Worm (Caenorhabditis elegans) whole organism, L1 larva: Measurements from ENCODE around the gene ZC190.4.

ENCODE experiments used
- C04F5.9 ChIP-seq: sonication (generic microtip); optimal IDR thresholded peaks from 2 replicates; lab custom pipeline; 2016; ENCODE audit warnings: missing genetic modification characterization, missing compliant biosample characterization
- F16B12.6 ChIP-seq: fragments of 150-350 bp; optimal IDR thresholded peaks from 2 replicates; lab custom pipeline; 2014; ENCODE audit warnings: missing biosample characterization, missing genetic modification characterization
- alr-1 ChIP-seq: fragments of 200-800 bp; sonication (Bioruptor generic); optimal IDR thresholded peaks from 2 replicates; lab custom pipeline; 2018; ENCODE audit warnings: borderline replicate concordance, mild to moderate bottlenecking, missing genetic modification characterization, missing compliant biosample characterization
- aly-2 ChIP-seq: fragments of 150-350 bp; optimal IDR thresholded peaks from 2 replicates; lab custom pipeline; 2014; ENCODE audit warnings: missing biosample characterization, missing genetic modification characterization
- ama-1 ChIP-seq: fragments of 150-350 bp; optimal IDR thresholded peaks from 2 replicates; lab custom pipeline; 2014
- blmp-1 ChIP-seq: fragments of 150-350 bp; optimal IDR thresholded peaks from 2 replicates; lab custom pipeline; 2014; ENCODE audit warnings: missing biosample characterization, missing genetic modification characterization
- ceh-8 ChIP-seq: fragments of 200-800 bp; sonication (Bioruptor generic); optimal IDR thresholded peaks from 2 replicates; lab custom pipeline; 2018; ENCODE audit warnings: mild to moderate bottlenecking, missing genetic modification characterization, moderate library complexity, missing compliant biosample characterization
- ceh-88 ChIP-seq: fragments of 200-800 bp; sonication (Bioruptor generic); IDR thresholded peaks from 2 replicates; pipeline ENCODE4 v1.3.6; 2022; ENCODE audit warnings: missing genetic modification characterization, missing compliant biosample characterization
- efl-1 ChIP-seq, 4 experiments: fragments of 150-350 bp; optimal IDR thresholded peaks in 3 of 4; peaks in 1 of 4; 1 replicate in 1 of 4; 2 replicates in 3 of 4; lab custom pipeline; 2014; ENCODE audit warnings: missing biosample characterization in 2 of 4, missing genetic modification characterization in 2 of 4, missing genetic modification reagents in 2 of 4
- egl-13 ChIP-seq: sonication (generic microtip); optimal IDR thresholded peaks from 2 replicates; lab custom pipeline; 2016; ENCODE audit warnings: missing genotype, missing genetic modification reagents, missing genetic modification characterization, missing compliant biosample characterization
- egl-27 ChIP-seq, 2 experiments: fragments of 150-350 bp in 1 of 2; sonication (generic microtip); optimal IDR thresholded peaks; 3 replicates each; lab custom pipeline; 2017 to 2018; ENCODE audit warnings: missing biosample characterization in 2 of 2, missing genetic modification characterization in 2 of 2, missing genetic modification reagents in 2 of 2
- elt-2 ChIP-seq: sonication (generic microtip); optimal IDR thresholded peaks from 2 replicates; lab custom pipeline; 2016; ENCODE audit warnings: missing genetic modification characterization, mild to moderate bottlenecking, inconsistent platforms, missing compliant biosample characterization, missing genetic modification reagents
- elt-3 ChIP-seq, 6 experiments: fragments of 150-350 bp in 1 of 6; sonication (generic microtip); optimal IDR thresholded peaks; 2 replicates each; lab custom pipeline; 2017 to 2018; ENCODE audit warnings: missing biosample characterization in 6 of 6, missing genetic modification characterization in 6 of 6, inconsistent platforms in 1 of 6
- fkh-4 ChIP-seq: sonication (generic microtip); optimal IDR thresholded peaks from 2 replicates; lab custom pipeline; 2016; ENCODE audit warnings: missing compliant biosample characterization, missing genetic modification characterization, borderline replicate concordance
- fkh-8 ChIP-seq: sonication (generic microtip); optimal IDR thresholded peaks from 2 replicates; lab custom pipeline; 2016; ENCODE audit warnings: mild to moderate bottlenecking, missing genetic modification characterization, missing compliant biosample characterization
- fos-1 ChIP-seq: fragments of 150-350 bp; optimal IDR thresholded peaks from 2 replicates; lab custom pipeline; 2014; ENCODE audit warnings: missing biosample characterization, missing genetic modification characterization
- hlh-17 ChIP-seq: fragments of 200-800 bp; sonication (Bioruptor generic); optimal IDR thresholded peaks from 2 replicates; lab custom pipeline; 2018; ENCODE audit warnings: missing genetic modification characterization, mild to moderate bottlenecking, missing compliant biosample characterization, moderate library complexity, borderline replicate concordance
- hpl-2 ChIP-seq: fragments of 150-350 bp; optimal IDR thresholded peaks from 2 replicates; lab custom pipeline; 2014; ENCODE audit warnings: missing biosample characterization, missing genetic modification reagents, missing genetic modification characterization
- jun-1 ChIP-seq: fragments of 150-350 bp; optimal IDR thresholded peaks from 2 replicates; lab custom pipeline; 2014; ENCODE audit warnings: missing biosample characterization, missing genetic modification reagents, missing genetic modification characterization
- lin-13 ChIP-seq: fragments of 150-350 bp; optimal IDR thresholded peaks from 2 replicates; lab custom pipeline; 2014; ENCODE audit warnings: missing biosample characterization, missing genetic modification reagents, missing genetic modification characterization
- lin-14 ChIP-seq: fragments of 200-800 bp; sonication (Bioruptor generic); optimal IDR thresholded peaks from 2 replicates; lab custom pipeline; 2018; ENCODE audit warnings: mild to moderate bottlenecking, missing genetic modification characterization, moderate library complexity, missing compliant biosample characterization
- lin-15B ChIP-seq: fragments of 150-350 bp; sonication (generic microtip); optimal IDR thresholded peaks from 3 replicates; lab custom pipeline; 2014; ENCODE audit warnings: missing biosample characterization, missing genetic modification characterization
- lin-35 ChIP-seq, 2 experiments: fragments of 150-350 bp; optimal IDR thresholded peaks; 2 replicates each; lab custom pipeline; 2014; ENCODE audit warnings: missing biosample characterization in 2 of 2, missing genetic modification characterization in 2 of 2, missing genetic modification reagents in 2 of 2
- lin-39 ChIP-seq: fragments of 150-350 bp; optimal IDR thresholded peaks from 2 replicates; lab custom pipeline; 2014; ENCODE audit warnings: missing biosample characterization, missing genetic modification reagents, missing genetic modification characterization
- lsy-2 ChIP-seq, 2 experiments: fragments of 150-350 bp; optimal IDR thresholded peaks; 2 replicates each; lab custom pipeline; 2014; ENCODE audit warnings: missing biosample characterization in 2 of 2, missing genetic modification characterization in 2 of 2
- mdl-1 ChIP-seq, 2 experiments: fragments of 150-350 bp; optimal IDR thresholded peaks; 2 replicates each; lab custom pipeline; 2014 to 2017; ENCODE audit warnings: missing biosample characterization in 2 of 2, missing genetic modification characterization in 2 of 2, inconsistent platforms in 1 of 2
- mef-2 ChIP-seq: fragments of 150-350 bp; optimal IDR thresholded peaks from 2 replicates; lab custom pipeline; 2014; ENCODE audit warnings: missing biosample characterization, missing genetic modification characterization
- mep-1 ChIP-seq: fragments of 150-350 bp; optimal IDR thresholded peaks from 2 replicates; lab custom pipeline; 2014; ENCODE audit warnings: missing biosample characterization, missing genetic modification characterization
- nhr-11 ChIP-seq: fragments of 150-350 bp; optimal IDR thresholded peaks from 2 replicates; lab custom pipeline; 2014; ENCODE audit warnings: missing biosample characterization, missing genetic modification characterization
- nhr-237 ChIP-seq: fragments of 150-350 bp; optimal IDR thresholded peaks from 2 replicates; lab custom pipeline; 2014; ENCODE audit warnings: missing biosample characterization, missing genetic modification characterization
- nhr-28 ChIP-seq: fragments of 150-350 bp; optimal IDR thresholded peaks from 2 replicates; lab custom pipeline; 2014; ENCODE audit warnings: missing biosample characterization, missing genetic modification characterization
- nhr-71 ChIP-seq: sonication (generic microtip); optimal IDR thresholded peaks from 2 replicates; lab custom pipeline; 2016; ENCODE audit warnings: mild to moderate bottlenecking, missing genetic modification characterization, moderate library complexity, missing compliant biosample characterization
- nhr-76 ChIP-seq: sonication (generic microtip); optimal IDR thresholded peaks from 2 replicates; lab custom pipeline; 2017; ENCODE audit warnings: missing biosample characterization, missing genetic modification characterization
- nhr-84 ChIP-seq: sonication (generic microtip); optimal IDR thresholded peaks from 2 replicates; lab custom pipeline; 2017; ENCODE audit warnings: missing biosample characterization, missing genetic modification characterization
- nhr-85 ChIP-seq: sonication (generic microtip); peaks from one replicate; lab custom pipeline; 2016; ENCODE audit warnings: missing genetic modification characterization, inconsistent platforms, missing compliant biosample characterization
- pag-3 ChIP-seq: sonication (generic microtip); optimal IDR thresholded peaks from 2 replicates; lab custom pipeline; 2017; ENCODE audit warnings: missing genetic modification characterization, mild to moderate bottlenecking, missing compliant biosample characterization, antibody characterized with exemption, borderline replicate concordance; ENCODE audit not compliant: insufficient read depth
- pax-3 ChIP-seq: fragments of 200-800 bp; sonication (Bioruptor generic); optimal IDR thresholded peaks from 2 replicates; lab custom pipeline; 2018; ENCODE audit warnings: mild to moderate bottlenecking, missing genetic modification characterization, moderate library complexity, missing compliant biosample characterization
- snu-23 ChIP-seq: sonication (generic microtip); optimal IDR thresholded peaks from 2 replicates; lab custom pipeline; 2016; ENCODE audit warnings: missing genetic modification characterization, missing compliant biosample characterization
- sox-4 ChIP-seq: sonication (generic microtip); optimal IDR thresholded peaks from 2 replicates; lab custom pipeline; 2016; ENCODE audit warnings: missing genetic modification characterization, missing compliant biosample characterization
- sptf-1 ChIP-seq: fragments of 150-350 bp; optimal IDR thresholded peaks from 2 replicates; lab custom pipeline; 2014; ENCODE audit warnings: missing biosample characterization, missing genetic modification characterization
- sup-37 ChIP-seq: fragments of 200-800 bp; sonication (Bioruptor generic); optimal IDR thresholded peaks from 2 replicates; lab custom pipeline; 2018; ENCODE audit warnings: mild to moderate bottlenecking, missing genetic modification characterization, missing compliant biosample characterization
- tlp-1 ChIP-seq: fragments of 150-350 bp; optimal IDR thresholded peaks from 2 replicates; lab custom pipeline; 2014; ENCODE audit warnings: missing biosample characterization, missing genetic modification characterization
- xbp-1 ChIP-seq: sonication (generic microtip); optimal IDR thresholded peaks from 2 replicates; lab custom pipeline; 2016; ENCODE audit warnings: missing genetic modification characterization, missing compliant biosample characterization
- zag-1 ChIP-seq: fragments of 150-350 bp; optimal IDR thresholded peaks from 2 replicates; lab custom pipeline; 2014; ENCODE audit warnings: missing biosample characterization, missing genetic modification characterization
- ztf-11 ChIP-seq, 2 experiments: sonication (generic microtip); optimal IDR thresholded peaks; 2 replicates each; lab custom pipeline; 2016 to 2017; ENCODE audit warnings: missing genetic modification characterization in 2 of 2, missing biosample characterization in 1 of 2, missing compliant biosample characterization in 1 of 2
- ztf-4 ChIP-seq: fragments of 150-350 bp; optimal IDR thresholded peaks from 2 replicates; lab custom pipeline; 2014; ENCODE audit warnings: missing biosample characterization, missing genetic modification characterization

ZC190.4 gene

DNA sequence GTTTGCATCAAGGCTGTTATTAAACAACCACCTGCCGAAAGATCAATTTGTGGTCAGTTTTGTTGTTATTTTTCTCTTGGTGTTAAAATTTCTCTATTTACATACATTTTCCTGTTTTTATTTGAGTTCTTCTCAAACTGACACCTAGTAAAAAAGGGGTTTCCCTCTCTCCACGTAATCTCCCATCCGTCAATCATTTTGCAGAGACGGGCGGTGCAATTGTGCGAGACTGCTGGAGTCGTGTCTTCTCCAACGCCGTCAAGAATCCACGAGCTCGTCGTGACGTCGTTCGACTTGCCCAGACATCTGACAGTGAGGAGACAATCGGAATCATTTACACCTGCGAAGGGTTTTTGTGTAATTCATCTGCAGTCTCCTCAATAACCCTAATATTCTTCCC, 39.5 kb upstream of the ZC190.4 start:
- TF ChIP-seq egl-13 (tag; lab: Kevin White, UChicago) (peak; percentile 5), elt-3 (tag; optimal IDR thresholded peaks at IDR 0.05; lab: Kevin White, UChicago) (no peak), nhr-71 (tag; lab: Kevin White, UChicago) (peak; percentile 25), nhr-85 (tag; lab: Kevin White, UChicago) (peak; percentile 76), fkh-8 (tag; lab: Kevin White, UChicago) (peak; percentile 6), ceh-88 (GFP tag; lab: Robert Waterston, UW) (no peak), lin-14 (peak; percentile 26)

DNA sequence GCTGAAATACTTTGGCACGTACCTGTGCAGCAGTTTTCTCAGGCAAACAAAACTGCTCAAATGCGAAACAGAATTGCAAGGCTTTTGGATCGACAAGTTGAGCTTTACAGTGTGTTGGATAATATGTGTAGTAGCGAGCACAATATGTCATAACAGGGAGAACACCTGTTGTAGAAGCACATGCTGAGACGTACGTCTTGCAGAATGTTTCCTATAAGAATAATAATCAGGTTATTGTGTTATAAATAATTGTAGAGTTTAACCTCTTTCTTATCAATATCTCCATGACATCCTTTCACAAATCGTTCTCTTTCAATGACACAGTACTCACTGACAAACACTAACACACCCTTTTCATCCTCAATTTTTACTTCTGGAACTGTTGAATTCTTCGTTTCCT, 38.3 kb upstream of the ZC190.4 start:
- no peak for TF ChIP-seq efl-1 (optimal IDR thresholded peaks at IDR 0.05; lab: Kevin White, UChicago)
- TF ChIP-seq efl-1 (GFP tag; optimal IDR thresholded peaks at IDR 0.05 in 1 of 2; lab: Kevin White, UChicago), result peak in 1 of 2 experiments; percentile 48
- no peak for TF ChIP-seq alr-1 (tag; lab: Kevin White, UChicago)
- no peak for TF ChIP-seq elt-2 (tag; lab: Kevin White, UChicago)
- TF ChIP-seq tlp-1, result no peak

DNA sequence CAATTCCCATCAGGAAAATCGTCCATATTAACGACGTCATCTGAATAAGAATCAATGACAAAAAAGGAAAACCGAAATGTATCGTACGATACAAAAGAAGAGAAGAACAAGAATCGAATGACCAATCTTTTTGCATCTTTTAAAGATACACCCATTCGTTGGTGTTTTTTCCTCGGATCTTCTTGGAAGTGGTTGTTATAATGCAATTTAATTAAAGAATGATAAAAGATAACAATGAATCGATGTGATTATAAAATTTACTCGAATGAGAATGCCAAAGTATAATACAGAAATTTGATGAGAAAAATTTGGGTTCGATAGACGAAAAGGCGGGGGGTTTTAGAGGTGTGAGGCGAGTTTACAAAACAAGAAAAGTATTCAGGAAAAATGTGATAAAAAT, 36.8 kb upstream of the ZC190.4 start, which contains the start of gene F41E6.12:
TSS of gene F41E6.12 (minus strand) at position 101 of the 400 bp plus-strand sequence.
- TF ChIP-seq mep-1 (tag; lab: Kevin White, UChicago) (no peak), pag-3 (tag; lab: Kevin White, UChicago) (no peak), zag-1 (tag; lab: Kevin White, UChicago) (no peak), F16B12.6 (tag; lab: Kevin White, UChicago) (no peak), nhr-85 (tag; lab: Kevin White, UChicago) (peak; percentile 49), snu-23 (GFP tag; lab: Kevin White, UChicago) (no peak), nhr-76 (tag; lab: Kevin White, UChicago) (no peak), egl-27 (tag; optimal IDR thresholded peaks at IDR 0.05; lab: Kevin White, UChicago) (no peak), hpl-2 (GFP tag; lab: Kevin White, UChicago) (no peak), lin-39 (no peak), nhr-71 (tag; lab: Kevin White, UChicago) (no peak), hlh-17 (GFP tag; lab: Kevin White, UChicago) (no peak), lin-35 (GFP tag; optimal IDR thresholded peaks at IDR 0.05; lab: Kevin White, UChicago) (no peak), efl-1 (optimal IDR thresholded peaks at IDR 0.05; lab: Kevin White, UChicago) (no peak), efl-1 (GFP tag; optimal IDR thresholded peaks at IDR 0.05 in 1 of 2; lab: Kevin White, UChicago) (peak in 1 of 2 experiments; percentile 37), blmp-1 (tag; lab: Kevin White, UChicago) (peak; percentile 21), ama-1 (peak; percentile 50), ztf-4 (no peak), lin-14 (no peak), ztf-11 (tag; optimal IDR thresholded peaks at IDR 0.05; lab: Kevin White, UChicago) (no peak), tlp-1 (no peak), sptf-1 (no peak), C04F5.9 (tag; lab: Kevin White, UChicago) (no peak), lsy-2 (tag; optimal IDR thresholded peaks at IDR 0.05; lab: Kevin White, UChicago) (no peak), lin-15B (tag; lab: Kevin White, UChicago) (no peak), fos-1 (tag; lab: Kevin White, UChicago) (no peak), nhr-84 (tag; lab: Kevin White, UChicago) (no peak), aly-2 (tag; lab: Kevin White, UChicago) (no peak), pax-3 (tag; lab: Kevin White, UChicago) (no peak), sox-4 (tag; lab: Kevin White, UChicago) (no peak), ceh-8 (GFP tag; lab: Kevin White, UChicago) (no peak)

ce11 chrV:8631277-8631765, 34.5 kb upstream of the ZC190.4 start, which contains the start of gene atg-18:
Gene atg-18 (minus strand): TSS chrV:8631327.
- TF ChIP-seq lin-13 (GFP tag; lab: Kevin White, UChicago) (peak; percentile 81), xbp-1 (tag; lab: Kevin White, UChicago) (peak; percentile 70), jun-1 (tag; lab: Kevin White, UChicago) (no peak), egl-27 (tag; optimal IDR thresholded peaks at IDR 0.05; lab: Kevin White, UChicago) (no peak), nhr-76 (tag; lab: Kevin White, UChicago) (no peak), efl-1 (optimal IDR thresholded peaks at IDR 0.05; lab: Kevin White, UChicago) (peak; percentile 59 to 60), efl-1 (GFP tag; optimal IDR thresholded peaks at IDR 0.05 in 1 of 2; lab: Kevin White, UChicago) (peak; percentile 44 to 96), sptf-1 (no peak), nhr-237 (tag; lab: Kevin White, UChicago) (no peak), nhr-11 (no peak), mef-2 (tag; lab: Kevin White, UChicago) (peak; percentile 4), mdl-1 (tag; optimal IDR thresholded peaks at IDR 0.05; lab: Kevin White, UChicago) (peak in 1 of 2 experiments; percentile 70), ceh-8 (GFP tag; lab: Kevin White, UChicago) (no peak), nhr-28 (tag; lab: Kevin White, UChicago) (no peak), fkh-4 (no peak), sup-37 (no peak), fkh-8 (tag; lab: Kevin White, UChicago) (peak; percentile 46)
